Worm (Caenorhabditis elegans) whole organism, L1 larva: ENCODE measurements around the gene unc-16.

Source experiments
- C04F5.9 ChIP-seq: sonication (generic microtip); optimal IDR thresholded peaks from 2 replicates; lab custom pipeline; 2016; ENCODE audit warnings: missing genetic modification characterization, missing compliant biosample characterization
- C34B4.2 ChIP-seq: sonication (generic microtip); optimal IDR thresholded peaks from 2 replicates; lab custom pipeline; 2017; ENCODE audit warnings: mild to moderate bottlenecking, missing genetic modification characterization, missing compliant biosample characterization
- aha-1 ChIP-seq: fragments of 150-350 bp; optimal IDR thresholded peaks from 2 replicates; lab custom pipeline; 2014; ENCODE audit warnings: missing biosample characterization, missing genetic modification characterization
- aly-2 ChIP-seq: fragments of 150-350 bp; optimal IDR thresholded peaks from 2 replicates; lab custom pipeline; 2014; ENCODE audit warnings: missing biosample characterization, missing genetic modification characterization
- ama-1 ChIP-seq: fragments of 150-350 bp; optimal IDR thresholded peaks from 2 replicates; lab custom pipeline; 2014
- blmp-1 ChIP-seq: fragments of 150-350 bp; optimal IDR thresholded peaks from 2 replicates; lab custom pipeline; 2014; ENCODE audit warnings: missing biosample characterization, missing genetic modification characterization
- ceh-63 ChIP-seq: fragments of 200-800 bp; sonication (Bioruptor generic); optimal IDR thresholded peaks from 2 replicates; lab custom pipeline; 2018; ENCODE audit warnings: mild to moderate bottlenecking, missing genetic modification characterization, missing compliant biosample characterization
- ceh-82 ChIP-seq, 3 experiments: fragments of 150-350 bp in 1 of 3; sonication (generic microtip) in 2 of 3; optimal IDR thresholded peaks; 2 replicates each; lab custom pipeline; 2014 to 2017; ENCODE audit warnings: missing biosample characterization in 3 of 3, missing genetic modification characterization in 3 of 3
- ceh-90 ChIP-seq: sonication (generic microtip); optimal IDR thresholded peaks from 2 replicates; lab custom pipeline; 2016; ENCODE audit warnings: missing genetic modification characterization, missing compliant biosample characterization
- ces-1 ChIP-seq: fragments of 150-350 bp; optimal IDR thresholded peaks from 2 replicates; lab custom pipeline; 2014; ENCODE audit warnings: missing biosample characterization, missing genetic modification reagents, missing genetic modification characterization
- dpl-1 ChIP-seq, 3 experiments: fragments of 150-350 bp in 2 of 3; sonication (generic microtip) in 1 of 3; optimal IDR thresholded peaks; 2 replicates each; lab custom pipeline; 2014 to 2017; ENCODE audit warnings: missing biosample characterization in 3 of 3, missing genetic modification characterization in 3 of 3, missing genetic modification reagents in 3 of 3
- efl-1 ChIP-seq, 4 experiments: fragments of 150-350 bp; optimal IDR thresholded peaks in 3 of 4; peaks in 1 of 4; 1 replicate in 1 of 4; 2 replicates in 3 of 4; lab custom pipeline; 2014; ENCODE audit warnings: missing biosample characterization in 2 of 4, missing genetic modification characterization in 2 of 4, missing genetic modification reagents in 2 of 4
- efl-3 ChIP-seq: fragments of 200-800 bp; sonication (Bioruptor generic); optimal IDR thresholded peaks from 2 replicates; lab custom pipeline; 2018; ENCODE audit warnings: mild to moderate bottlenecking, missing genetic modification characterization, missing compliant biosample characterization
- egl-13 ChIP-seq: sonication (generic microtip); optimal IDR thresholded peaks from 2 replicates; lab custom pipeline; 2016; ENCODE audit warnings: missing genotype, missing genetic modification reagents, missing genetic modification characterization, missing compliant biosample characterization
- egl-27 ChIP-seq, 2 experiments: fragments of 150-350 bp in 1 of 2; sonication (generic microtip); optimal IDR thresholded peaks; 3 replicates each; lab custom pipeline; 2017 to 2018; ENCODE audit warnings: missing biosample characterization in 2 of 2, missing genetic modification characterization in 2 of 2, missing genetic modification reagents in 2 of 2
- elt-2 ChIP-seq: sonication (generic microtip); optimal IDR thresholded peaks from 2 replicates; lab custom pipeline; 2016; ENCODE audit warnings: missing genetic modification characterization, mild to moderate bottlenecking, inconsistent platforms, missing compliant biosample characterization, missing genetic modification reagents
- fkh-8 ChIP-seq: sonication (generic microtip); optimal IDR thresholded peaks from 2 replicates; lab custom pipeline; 2016; ENCODE audit warnings: mild to moderate bottlenecking, missing genetic modification characterization, missing compliant biosample characterization
- hlh-17 ChIP-seq: fragments of 200-800 bp; sonication (Bioruptor generic); optimal IDR thresholded peaks from 2 replicates; lab custom pipeline; 2018; ENCODE audit warnings: missing genetic modification characterization, mild to moderate bottlenecking, missing compliant biosample characterization, moderate library complexity, borderline replicate concordance
- hlh-4 ChIP-seq: sonication (generic microtip); optimal IDR thresholded peaks from 2 replicates; lab custom pipeline; 2016; ENCODE audit warnings: mild to moderate bottlenecking, missing genetic modification characterization, missing compliant biosample characterization
- hpl-2 ChIP-seq: fragments of 150-350 bp; optimal IDR thresholded peaks from 2 replicates; lab custom pipeline; 2014; ENCODE audit warnings: missing biosample characterization, missing genetic modification reagents, missing genetic modification characterization
- isw-1 ChIP-seq: fragments of 200-800 bp; sonication (Bioruptor generic); IDR thresholded peaks from 2 replicates; pipeline ENCODE4 v1.3.6; 2022; ENCODE audit warnings: missing genetic modification characterization, missing compliant biosample characterization
- jun-1 ChIP-seq: fragments of 150-350 bp; optimal IDR thresholded peaks from 2 replicates; lab custom pipeline; 2014; ENCODE audit warnings: missing biosample characterization, missing genetic modification reagents, missing genetic modification characterization
- lin-15B ChIP-seq: fragments of 150-350 bp; sonication (generic microtip); optimal IDR thresholded peaks from 3 replicates; lab custom pipeline; 2014; ENCODE audit warnings: missing biosample characterization, missing genetic modification characterization
- lir-3 ChIP-seq: sonication (generic microtip); optimal IDR thresholded peaks from 2 replicates; lab custom pipeline; 2016; ENCODE audit warnings: mild to moderate bottlenecking, missing genetic modification characterization, moderate library complexity, missing compliant biosample characterization; ENCODE audit not compliant: poor library complexity
- lsy-2 ChIP-seq, 2 experiments: fragments of 150-350 bp; optimal IDR thresholded peaks; 2 replicates each; lab custom pipeline; 2014; ENCODE audit warnings: missing biosample characterization in 2 of 2, missing genetic modification characterization in 2 of 2
- mef-2 ChIP-seq: fragments of 150-350 bp; optimal IDR thresholded peaks from 2 replicates; lab custom pipeline; 2014; ENCODE audit warnings: missing biosample characterization, missing genetic modification characterization
- mep-1 ChIP-seq: fragments of 150-350 bp; optimal IDR thresholded peaks from 2 replicates; lab custom pipeline; 2014; ENCODE audit warnings: missing biosample characterization, missing genetic modification characterization
- nhr-12 ChIP-seq: sonication (generic microtip); optimal IDR thresholded peaks from 2 replicates; lab custom pipeline; 2017; ENCODE audit warnings: missing biosample characterization, missing genetic modification characterization
- nhr-237 ChIP-seq: fragments of 150-350 bp; optimal IDR thresholded peaks from 2 replicates; lab custom pipeline; 2014; ENCODE audit warnings: missing biosample characterization, missing genetic modification characterization
- nhr-76 ChIP-seq: sonication (generic microtip); optimal IDR thresholded peaks from 2 replicates; lab custom pipeline; 2017; ENCODE audit warnings: missing biosample characterization, missing genetic modification characterization
- nhr-77 ChIP-seq: fragments of 150-350 bp; optimal IDR thresholded peaks from 2 replicates; lab custom pipeline; 2014; ENCODE audit warnings: missing biosample characterization, missing genetic modification characterization
- nhr-84 ChIP-seq: sonication (generic microtip); optimal IDR thresholded peaks from 2 replicates; lab custom pipeline; 2017; ENCODE audit warnings: missing biosample characterization, missing genetic modification characterization
- nhr-90 ChIP-seq: sonication (generic microtip); optimal IDR thresholded peaks from 2 replicates; lab custom pipeline; 2016; ENCODE audit warnings: mild to moderate bottlenecking, missing genetic modification characterization, missing compliant biosample characterization; ENCODE audit not compliant: poor library complexity
- pag-3 ChIP-seq: sonication (generic microtip); optimal IDR thresholded peaks from 2 replicates; lab custom pipeline; 2017; ENCODE audit warnings: missing genetic modification characterization, mild to moderate bottlenecking, missing compliant biosample characterization, antibody characterized with exemption, borderline replicate concordance; ENCODE audit not compliant: insufficient read depth
- pax-3 ChIP-seq: fragments of 200-800 bp; sonication (Bioruptor generic); optimal IDR thresholded peaks from 2 replicates; lab custom pipeline; 2018; ENCODE audit warnings: mild to moderate bottlenecking, missing genetic modification characterization, moderate library complexity, missing compliant biosample characterization
- pqm-1 ChIP-seq: sonication (generic microtip); optimal IDR thresholded peaks from 3 replicates; lab custom pipeline; 2017; ENCODE audit warnings: missing biosample characterization, missing genetic modification characterization
- rnt-1 ChIP-seq: sonication (generic microtip); optimal IDR thresholded peaks from 2 replicates; lab custom pipeline; 2016; ENCODE audit warnings: mild to moderate bottlenecking, missing genetic modification characterization, moderate library complexity, missing compliant biosample characterization
- snpc-4 ChIP-seq: fragments of 150-350 bp; optimal IDR thresholded peaks from 2 replicates; lab custom pipeline; 2014; ENCODE audit warnings: missing biosample characterization, missing genetic modification characterization
- sox-4 ChIP-seq: sonication (generic microtip); optimal IDR thresholded peaks from 2 replicates; lab custom pipeline; 2016; ENCODE audit warnings: missing genetic modification characterization, missing compliant biosample characterization
- sup-37 ChIP-seq: fragments of 200-800 bp; sonication (Bioruptor generic); optimal IDR thresholded peaks from 2 replicates; lab custom pipeline; 2018; ENCODE audit warnings: mild to moderate bottlenecking, missing genetic modification characterization, missing compliant biosample characterization
- swsn-7 ChIP-seq: sonication (generic microtip); optimal IDR thresholded peaks from 2 replicates; lab custom pipeline; 2016; ENCODE audit warnings: missing genetic modification characterization, missing compliant biosample characterization
- tlp-1 ChIP-seq: fragments of 150-350 bp; optimal IDR thresholded peaks from 2 replicates; lab custom pipeline; 2014; ENCODE audit warnings: missing biosample characterization, missing genetic modification characterization
- unc-130 ChIP-seq: fragments of 150-350 bp; optimal IDR thresholded peaks from 2 replicates; lab custom pipeline; 2017; ENCODE audit warnings: missing biosample characterization, missing genetic modification characterization, inconsistent platforms
- unc-30 ChIP-seq: sonication (generic microtip); optimal IDR thresholded peaks from 2 replicates; lab custom pipeline; 2017; ENCODE audit warnings: missing biosample characterization, missing genetic modification characterization
- unc-62 ChIP-seq: fragments of 150-350 bp; optimal IDR thresholded peaks from 2 replicates; lab custom pipeline; 2014; ENCODE audit warnings: missing biosample characterization, missing genetic modification reagents, missing genetic modification characterization
- vab-15 ChIP-seq: sonication (generic microtip); optimal IDR thresholded peaks from 2 replicates; lab custom pipeline; 2017; ENCODE audit warnings: missing genotype, mild to moderate bottlenecking, missing genetic modification characterization, missing compliant biosample characterization
- xbp-1 ChIP-seq: sonication (generic microtip); optimal IDR thresholded peaks from 2 replicates; lab custom pipeline; 2016; ENCODE audit warnings: missing genetic modification characterization, missing compliant biosample characterization
- zip-4 ChIP-seq: fragments of 200-800 bp; sonication (Bioruptor generic); optimal IDR thresholded peaks from 2 replicates; lab custom pipeline; 2018; ENCODE audit warnings: mild to moderate bottlenecking, missing genetic modification characterization, moderate library complexity, missing compliant biosample characterization

Gene unc-16

DNA sequence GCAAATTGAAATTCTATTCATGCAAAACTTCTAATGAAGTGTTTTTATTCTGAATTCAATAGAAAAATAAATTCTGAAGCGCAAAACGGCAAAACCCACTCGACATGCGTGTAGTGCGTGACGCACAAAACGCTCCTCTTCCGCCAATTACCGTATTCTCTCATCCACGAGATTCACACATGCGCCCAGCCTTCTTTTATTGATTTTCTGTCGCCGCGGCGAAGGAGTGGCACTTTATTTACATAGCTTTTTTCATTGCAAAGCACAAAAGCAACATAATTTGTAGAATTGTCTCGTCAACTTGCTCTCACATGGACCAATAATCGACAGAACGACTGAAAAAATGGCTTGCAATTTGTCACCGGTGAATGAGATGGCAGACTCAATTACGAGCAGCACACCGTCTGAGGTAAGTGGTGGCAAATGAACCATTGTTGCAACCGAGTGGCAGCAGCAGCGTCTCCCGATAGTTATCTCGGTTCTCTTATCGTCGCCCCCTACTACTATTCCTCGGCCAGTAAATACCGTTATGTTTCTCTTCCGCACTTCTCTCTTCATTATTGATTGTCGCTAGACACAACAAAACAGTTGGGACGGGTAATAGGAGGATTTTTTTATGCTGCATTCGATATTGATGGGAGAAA, at the start of gene unc-16 (continued):
- TF ChIP-seq sup-37 (GFP tag; lab: Kevin White, UChicago) (peak; percentile 79), lsy-2 (tag; optimal IDR thresholded peaks at IDR 0.05; lab: Kevin White, UChicago) (peak; percentile 99 to 100), aly-2 (tag; lab: Kevin White, UChicago) (peak; percentile 72), unc-62 (no peak), ces-1 (GFP tag; lab: Kevin White, UChicago) (no peak), ama-1 (lab: Kevin White, UChicago) (peak; percentile 83), pag-3 (tag; lab: Kevin White, UChicago) (no peak), C04F5.9 (peak; percentile 83), nhr-77 (tag; lab: Kevin White, UChicago) (peak; percentile 78), ceh-90 (tag; lab: Kevin White, UChicago) (peak; percentile 43), fkh-8 (tag; lab: Kevin White, UChicago) (peak; percentile 90), mep-1 (tag; lab: Kevin White, UChicago) (peak; percentile 95), mef-2 (tag; lab: Kevin White, UChicago) (peak; percentile 44), ceh-82 (tag; optimal IDR thresholded peaks at IDR 0.05; lab: Kevin White, UChicago) (peak; percentile 78 to 92 (median 89)), zip-4 (peak; percentile 78), nhr-12 (tag; lab: Kevin White, UChicago) (no peak), hlh-4 (tag; lab: Kevin White, UChicago) (no peak), nhr-84 (no peak), pqm-1 (tag; lab: Kevin White, UChicago) (no peak), sox-4 (peak; percentile 67), hpl-2 (GFP tag; lab: Kevin White, UChicago) (peak; percentile 7), hlh-17 (GFP tag; lab: Kevin White, UChicago) (no peak), vab-15 (tag; lab: Kevin White, UChicago) (no peak), blmp-1 (tag; lab: Kevin White, UChicago) (peak; percentile 72), unc-130 (peak; percentile 88), unc-30 (no peak), tlp-1 (no peak), dpl-1 (GFP tag; optimal IDR thresholded peaks at IDR 0.05; lab: Kevin White, UChicago) (peak; percentile 77 to 84 (median 81)), isw-1 (GFP tag; lab: Robert Waterston, UW) (peak; percentile 91), lir-3 (peak; percentile 79), efl-3 (GFP tag; lab: Kevin White, UChicago) (peak; percentile 8), nhr-76 (tag; lab: Kevin White, UChicago) (no peak), rnt-1 (tag; lab: Kevin White, UChicago) (peak; percentile 93)

DNA sequence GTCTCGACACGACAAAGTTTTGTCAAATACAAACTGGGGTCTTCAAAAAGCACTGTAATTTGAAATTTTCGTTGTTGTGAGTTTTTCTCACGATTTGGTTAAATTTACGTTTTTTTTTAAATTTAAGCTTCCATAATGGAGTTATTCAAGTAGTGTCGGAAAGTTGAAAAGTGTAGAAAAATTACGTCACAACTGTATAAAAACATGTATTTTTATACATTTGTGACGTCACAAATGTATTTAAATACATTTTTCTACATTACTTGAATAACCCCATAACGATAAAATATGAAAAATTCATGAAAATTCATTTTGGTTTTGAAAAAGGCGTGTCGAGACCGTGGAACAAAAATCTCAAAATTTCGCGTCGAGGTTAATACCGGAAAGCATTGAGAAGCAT, 48.6 kb upstream of the unc-16 start:
- TF ChIP-seq xbp-1 = no peak
- no peak for TF ChIP-seq pax-3 (tag; lab: Kevin White, UChicago)
- no peak for TF ChIP-seq snpc-4
- no peak for TF ChIP-seq fkh-8 (tag; lab: Kevin White, UChicago)

DNA sequence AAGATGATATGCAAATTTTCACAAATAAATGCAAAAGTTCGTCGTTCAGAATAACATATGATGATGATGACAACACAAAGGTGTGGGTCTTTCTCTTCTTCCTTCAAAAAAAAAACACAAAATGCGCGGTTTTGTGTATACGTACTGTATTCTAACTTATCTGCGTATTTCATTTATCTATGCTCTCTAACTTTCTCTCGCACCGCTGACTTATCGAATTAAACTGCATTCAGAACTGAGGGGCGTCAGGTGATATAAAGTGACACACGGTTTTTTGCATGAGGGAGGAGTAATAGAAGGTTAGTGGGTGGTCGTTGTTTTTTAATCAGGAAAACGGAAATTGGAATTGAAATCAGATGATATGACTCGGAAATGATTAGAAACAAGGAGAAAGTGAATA, 45.8 kb upstream of the unc-16 start, which contains the start of gene sod-4:
TSS of gene sod-4 (minus strand) at position 109 of the 400 bp plus-strand sequence.
- TF ChIP-seq ama-1 (lab: Kevin White, UChicago) = no peak
- no peak for TF ChIP-seq vab-15 (tag; lab: Kevin White, UChicago)
- TF ChIP-seq snpc-4 = no peak
- TF ChIP-seq egl-13 (tag; lab: Kevin White, UChicago) = no peak
- TF ChIP-seq ces-1 (GFP tag; lab: Kevin White, UChicago) = no peak
- TF ChIP-seq lir-3 = peak; percentile 6
- TF ChIP-seq C34B4.2 = no peak
- TF ChIP-seq ceh-63 (GFP tag; lab: Kevin White, UChicago) = no peak
- TF ChIP-seq lin-15B (tag; lab: Kevin White, UChicago) = no peak
- TF ChIP-seq hlh-4 (tag; lab: Kevin White, UChicago) = no peak
- TF ChIP-seq tlp-1 = no peak
- peak in 1 of 2 experiments; percentile 6 for TF ChIP-seq efl-1 (optimal IDR thresholded peaks at IDR 0.05; lab: Kevin White, UChicago)
- TF ChIP-seq efl-1 (GFP tag; optimal IDR thresholded peaks at IDR 0.05 in 1 of 2; lab: Kevin White, UChicago) = peak in 1 of 2 experiments; percentile 86
- no peak for TF ChIP-seq swsn-7 (tag; lab: Kevin White, UChicago)
- no peak for TF ChIP-seq unc-130
- peak; percentile 42 for TF ChIP-seq nhr-90 (tag; lab: Kevin White, UChicago)
- TF ChIP-seq elt-2 (tag; lab: Kevin White, UChicago) = no peak
- no peak for TF ChIP-seq isw-1 (GFP tag; lab: Robert Waterston, UW)
- TF ChIP-seq mef-2 (tag; lab: Kevin White, UChicago) = no peak
- no peak for TF ChIP-seq nhr-237
- no peak for TF ChIP-seq aha-1 (tag; lab: Kevin White, UChicago)
- TF ChIP-seq jun-1 = no peak
- no peak for TF ChIP-seq egl-27 (tag; optimal IDR thresholded peaks at IDR 0.05; lab: Kevin White, UChicago)
